Worm (Caenorhabditis elegans) whole organism, L1 larva: ENCODE data around the gene C05E4.15.

Experiments used
- C16A3.4 ChIP-seq: fragments of 150-350 bp; optimal IDR thresholded peaks from 2 replicates; lab custom pipeline; 2014; ENCODE audit warnings: missing biosample characterization, missing genetic modification characterization
- blmp-1 ChIP-seq: fragments of 150-350 bp; optimal IDR thresholded peaks from 2 replicates; lab custom pipeline; 2014; ENCODE audit warnings: missing biosample characterization, missing genetic modification characterization
- lin-35 ChIP-seq, 2 experiments: fragments of 150-350 bp; optimal IDR thresholded peaks; 2 replicates each; lab custom pipeline; 2014; ENCODE audit warnings: missing biosample characterization in 2 of 2, missing genetic modification characterization in 2 of 2, missing genetic modification reagents in 2 of 2
- lin-39 ChIP-seq: fragments of 150-350 bp; optimal IDR thresholded peaks from 2 replicates; lab custom pipeline; 2014; ENCODE audit warnings: missing biosample characterization, missing genetic modification reagents, missing genetic modification characterization
- unc-62 ChIP-seq: fragments of 150-350 bp; optimal IDR thresholded peaks from 2 replicates; lab custom pipeline; 2014; ENCODE audit warnings: missing biosample characterization, missing genetic modification reagents, missing genetic modification characterization

- TF ChIP-seq C16A3.4 (no peak), lin-39 (tag; lab: Kevin White, UChicago) (no peak), unc-62 (GFP tag; lab: Kevin White, UChicago) (no peak), blmp-1 (tag; lab: Kevin White, UChicago) (no peak), lin-35 (GFP tag; optimal IDR thresholded peaks at IDR 0.05; lab: Kevin White, UChicago) (no peak)
These were observed 52.3 kb downstream of the C05E4.15 start, which contains the start of gene srbc-39 for ce11 chrV:708808-709207.
